Worm (Caenorhabditis elegans) whole organism, L4/young adult: Measurements from ENCODE around the gene M60.6.

ENCODE experiments used
- W03F9.2 ChIP-seq: fragments of 150-350 bp; optimal IDR thresholded peaks from 2 replicates; lab custom pipeline; 2014; ENCODE audit warnings: missing biosample characterization, missing genetic modification characterization
- dao-5 ChIP-seq: sonication (generic microtip); optimal IDR thresholded peaks from 2 replicates; lab custom pipeline; 2016; ENCODE audit warnings: missing genotype, missing genetic modification characterization, moderate library complexity, missing compliant biosample characterization
- him-1 ChIP-seq: sonication (generic microtip); optimal IDR thresholded peaks from 2 replicates; lab custom pipeline; 2016; ENCODE audit warnings: missing genotype, missing genetic modification reagents, missing genetic modification characterization, missing compliant biosample characterization

DNA sequence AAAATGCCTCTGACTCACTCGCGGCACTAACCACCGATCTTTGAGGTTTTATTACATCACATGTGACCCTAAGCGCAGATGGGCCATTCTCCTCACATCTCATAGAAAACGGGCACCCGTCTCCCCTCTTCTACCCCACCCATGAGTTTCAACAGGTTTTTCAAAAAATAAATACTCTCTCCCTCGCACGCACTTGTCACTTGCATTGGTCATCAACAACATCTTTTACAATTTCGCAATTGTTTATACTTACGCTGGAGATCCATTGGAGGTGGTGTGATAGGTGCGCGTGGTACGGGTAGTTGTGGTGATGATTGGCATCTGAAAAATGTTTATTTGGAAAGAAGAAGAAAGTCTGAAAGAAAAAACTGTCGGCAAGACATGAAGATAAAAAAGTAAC, 16.3 kb downstream of the M60.6 start, which contains the start of gene M60.4:
- TF ChIP-seq him-1 (tag; lab: Kevin White, UChicago) (no peak), dao-5 (tag; lab: Kevin White, UChicago) (no peak), W03F9.2 (no peak)
